Fruit fly (Drosophila melanogaster): ENCODE measurements around the gene Hex-A.

Hex-A gene

dm6 chrX:9585359-9586002, at the start of gene Hex-A:
TSS of gene Hex-A (plus strand) at chrX:9585675.
- TF ChIP-seq Jra (GFP tag; optimal IDR thresholded peaks at IDR 0.05): peak; percentile 96
- TF ChIP-seq lola (GFP tag; optimal IDR thresholded peaks at IDR 0.05): no peak
- no peak for TF ChIP-seq Hr78 (GFP tag; optimal IDR thresholded peaks at IDR 0.05)
- peak; percentile 79 for TF ChIP-seq sage (GFP tag; optimal IDR thresholded peaks at IDR 0.05)
- TF ChIP-seq N (GFP tag; optimal IDR thresholded peaks at IDR 0.05): no peak
- TF ChIP-seq dsf (GFP tag; optimal IDR thresholded peaks at IDR 0.05; ENCODE audit: borderline replicate concordance): peak; percentile 61
- peak; percentile 99 for TF ChIP-seq Sp1 (GFP tag; optimal IDR thresholded peaks at IDR 0.05)
- TF ChIP-seq dl (GFP tag; optimal IDR thresholded peaks at IDR 0.05; ENCODE audit: insufficient read depth in 1 of 2, partially characterized antibody in 2 of 2): peak; percentile 87 to 88
- peak; percentile 98 for TF ChIP-seq CG9705 (GFP tag; optimal IDR thresholded peaks at IDR 0.05)
- TF ChIP-seq Vsx2 (GFP tag; optimal IDR thresholded peaks at IDR 0.05; ENCODE audit: partially characterized antibody): peak; percentile 55
- TF ChIP-seq ey (GFP tag; optimal IDR thresholded peaks at IDR 0.05): peak; percentile 96
- TF ChIP-seq CG32264 (GFP tag; optimal IDR thresholded peaks at IDR 0.05): peak; percentile 81
- TF ChIP-seq Dfd (GFP tag; optimal IDR thresholded peaks at IDR 0.05): peak; percentile 79
- TF ChIP-seq jim (GFP tag; optimal IDR thresholded peaks at IDR 0.05): no peak
- peak; percentile 99 for TF ChIP-seq HLH106 (tag; optimal IDR thresholded peaks at IDR 0.05)
- TF ChIP-seq br (GFP tag; optimal IDR thresholded peaks at IDR 0.05): peak; percentile 98
- peak; percentile 94 for TF ChIP-seq brk (GFP tag; optimal IDR thresholded peaks at IDR 0.05)
- TF ChIP-seq Rel (GFP tag; optimal IDR thresholded peaks at IDR 0.05): peak; percentile 39
- TF ChIP-seq Rel (tag; optimal IDR thresholded peaks at IDR 0.05): peak; percentile 90
- TF ChIP-seq fru (GFP tag; optimal IDR thresholded peaks at IDR 0.05): peak; percentile 98
- TF ChIP-seq Hnf4 (GFP tag; optimal IDR thresholded peaks at IDR 0.05): peak; percentile 93
- no peak for TF ChIP-seq usp (GFP tag; optimal IDR thresholded peaks at IDR 0.05)
- peak; percentile 46 for TF ChIP-seq Hr83 (GFP tag; optimal IDR thresholded peaks at IDR 0.05; ENCODE audit: poor library complexity, severe bottlenecking)
- peak; percentile 96 for TF ChIP-seq rgr (GFP tag; optimal IDR thresholded peaks at IDR 0.05)
- TF ChIP-seq CrebA (GFP tag; optimal IDR thresholded peaks at IDR 0.05; ENCODE audit: borderline replicate concordance): peak; percentile 84
- peak; percentile 98 for TF ChIP-seq dmrt93B (GFP tag; optimal IDR thresholded peaks at IDR 0.05)
- TF ChIP-seq pan (optimal IDR thresholded peaks at IDR 0.05): no peak
- no peak for TF ChIP-seq Myc (optimal IDR thresholded peaks at IDR 0.05)
- peak; percentile 46 for TF ChIP-seq Mio (GFP tag; optimal IDR thresholded peaks at IDR 0.05)
- peak; percentile 85 for TF ChIP-seq tai (GFP tag; optimal IDR thresholded peaks at IDR 0.05)
- peak; percentile 89 for TF ChIP-seq Dif (GFP tag; optimal IDR thresholded peaks at IDR 0.05; ENCODE audit: partially characterized antibody)
- peak; percentile 93 for TF ChIP-seq woc (GFP tag; optimal IDR thresholded peaks at IDR 0.05)
- TF ChIP-seq sv (GFP tag; optimal IDR thresholded peaks at IDR 0.05): peak; percentile 92
- TF ChIP-seq GATAd (GFP tag; optimal IDR thresholded peaks at IDR 0.05): peak; percentile 41
- peak; percentile 98 for TF ChIP-seq h (GFP tag; optimal IDR thresholded peaks at IDR 0.05)
- peak; percentile 98 for TF ChIP-seq OdsH (GFP tag; optimal IDR thresholded peaks at IDR 0.05)
- no peak for TF ChIP-seq Abd-B (GFP tag; optimal IDR thresholded peaks at IDR 0.05)
- TF ChIP-seq psq (GFP tag; optimal IDR thresholded peaks at IDR 0.05): peak; percentile 88
- peak; percentile 76 to 97 for TF ChIP-seq foxo (GFP tag; optimal IDR thresholded peaks at IDR 0.05)

- no peak for TF ChIP-seq HLH106 (tag; optimal IDR thresholded peaks at IDR 0.05)
- TF ChIP-seq Rel (GFP tag; optimal IDR thresholded peaks at IDR 0.05): no peak
- no peak for TF ChIP-seq Rel (tag; optimal IDR thresholded peaks at IDR 0.05)
- no peak for TF ChIP-seq tai (GFP tag; optimal IDR thresholded peaks at IDR 0.05)
- no peak for TF ChIP-seq GATAd (GFP tag; optimal IDR thresholded peaks at IDR 0.05)
- no peak for TF ChIP-seq br (GFP tag; optimal IDR thresholded peaks at IDR 0.05)
- TF ChIP-seq CrebA (GFP tag; optimal IDR thresholded peaks at IDR 0.05; ENCODE audit: borderline replicate concordance): no peak
These were observed 41.0 kb upstream of the Hex-A start for dm6 chrX:9544457-9544856.

All from whole organism, wandering third instar larva.